Worm (Caenorhabditis elegans): ENCODE results near the gene nmat-1.

- TF ChIP-seq tbx-37 (GFP tag; conservative IDR thresholded peaks at IDR 0.05) (no peak), ets-7 (tag; optimal IDR thresholded peaks at IDR 0.05) (no peak), ama-1 (optimal IDR thresholded peaks at IDR 0.05) (no peak), tra-4 (tag; optimal IDR thresholded peaks at IDR 0.05) (no peak), sea-1 (GFP tag; conservative IDR thresholded peaks at IDR 0.05) (no peak), hmbx-1 (tag; optimal IDR thresholded peaks at IDR 0.05) (no peak)
These were observed 25.6 kb downstream of the nmat-1 start for ce11 chrX:11992246-11992645.
